Worm (Caenorhabditis elegans): ENCODE results near the gene srbc-57.
A peak's percentile ranks its signal among the peaks of the same experiment; 100 is the strongest.

The srbc-57 gene

DNA sequence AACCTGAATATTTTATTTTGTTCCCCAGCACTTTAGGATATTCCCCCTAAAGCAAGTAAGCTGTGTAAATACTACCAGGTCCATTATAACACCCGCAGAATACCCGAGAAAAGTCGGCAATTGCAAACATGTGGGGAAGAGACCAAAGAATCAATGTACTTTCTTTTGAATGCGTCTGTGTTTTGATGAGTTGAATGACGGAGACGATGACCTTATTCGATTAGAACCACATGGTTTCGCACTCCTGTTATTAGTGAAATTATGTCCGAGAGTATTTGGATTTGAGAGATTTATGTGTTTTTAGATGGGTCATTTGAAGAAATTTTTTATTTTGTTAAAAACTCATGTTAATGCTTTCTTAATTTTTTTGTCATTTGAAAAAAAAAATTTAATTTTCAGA lies 3.0 kb downstream of the srbc-57 start:
- TF ChIP-seq nhr-10 (tag; optimal IDR thresholded peaks at IDR 0.05) = no peak
- peak in 1 of 2 experiments; percentile 73 for TF ChIP-seq unc-62 (GFP tag; optimal IDR thresholded peaks at IDR 0.05 in 1 of 2)
- TF ChIP-seq unc-62 (tag; optimal IDR thresholded peaks at IDR 0.05) = no peak
- TF ChIP-seq dve-1 (tag; optimal IDR thresholded peaks at IDR 0.05; ENCODE audit: insufficient read depth) = no peak
- peak; percentile 46 for TF ChIP-seq nhr-28 (tag; optimal IDR thresholded peaks at IDR 0.05)
- no peak for TF ChIP-seq set-16 (GFP tag; IDR thresholded peaks at IDR 0.05)
- peak; percentile 23 for TF ChIP-seq duxl-1 (tag; optimal IDR thresholded peaks at IDR 0.05; ENCODE audit: poor library complexity)
- TF ChIP-seq dmd-6 (GFP tag; IDR thresholded peaks at IDR 0.05) = no peak
- TF ChIP-seq mxl-3 (GFP tag; optimal IDR thresholded peaks at IDR 0.05) = peak; percentile 3
- TF ChIP-seq mdl-1 (tag; optimal IDR thresholded peaks at IDR 0.05) = peak in 1 of 2 experiments; percentile 2
- no peak for TF ChIP-seq pqm-1 (tag; optimal IDR thresholded peaks at IDR 0.05)
- no peak for TF ChIP-seq unc-39 (tag; optimal IDR thresholded peaks at IDR 0.05)
- TF ChIP-seq hlh-30 (tag; optimal IDR thresholded peaks at IDR 0.05; ENCODE audit: insufficient read depth) = peak; percentile 20
- no peak for TF ChIP-seq zag-1 (tag; optimal IDR thresholded peaks at IDR 0.05)
- TF ChIP-seq fkh-10 (GFP tag; optimal IDR thresholded peaks at IDR 0.05) = no peak

DNA sequence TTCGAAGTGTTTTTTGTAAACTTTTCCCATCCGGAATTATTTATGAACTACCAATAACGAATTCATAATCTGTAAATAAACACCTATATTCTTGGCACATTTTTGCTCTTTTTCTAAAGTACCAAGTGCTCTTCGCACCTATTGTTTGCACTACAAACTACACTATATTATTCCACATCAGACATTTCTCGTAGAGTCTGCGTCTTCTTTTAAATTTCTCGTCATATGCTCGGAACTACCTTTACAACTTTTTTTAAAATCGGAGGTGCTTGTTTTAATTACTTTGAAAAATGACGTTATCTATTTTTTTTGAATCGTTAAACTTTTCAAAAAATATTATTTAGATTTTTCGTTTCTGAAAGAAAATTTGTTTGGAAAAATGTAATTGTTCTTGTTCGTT lies 3.6 kb downstream of the srbc-57 start, which contains the start of gene nhr-201:
Gene nhr-201, plus strand, starts transcription at position 29 of the 400 bp plus-strand sequence.
- TF ChIP-seq daf-12 (tag; optimal IDR thresholded peaks at IDR 0.05) = no peak
- TF ChIP-seq lin-38 (GFP tag; IDR thresholded peaks at IDR 0.05) = no peak
- TF ChIP-seq dmd-6 (GFP tag; IDR thresholded peaks at IDR 0.05) = peak; percentile 46; the same call in 1 of the 2 replicates
- peak; percentile 59 for TF ChIP-seq hlh-30 (tag; optimal IDR thresholded peaks at IDR 0.05; ENCODE audit: insufficient read depth)
- no peak for TF ChIP-seq zfp-2 (tag; optimal IDR thresholded peaks at IDR 0.05)
- TF ChIP-seq ceh-82 (tag; optimal IDR thresholded peaks at IDR 0.05) = no peak
- TF ChIP-seq daf-16 (GFP tag; optimal IDR thresholded peaks at IDR 0.05) = no peak
- peak; percentile 60 for TF ChIP-seq daf-16 (tag; optimal IDR thresholded peaks at IDR 0.05)
- no peak for TF ChIP-seq lin-13 (GFP tag; optimal IDR thresholded peaks at IDR 0.05)
- TF ChIP-seq madf-5 (GFP tag; IDR thresholded peaks at IDR 0.05) = no peak
- no peak for TF ChIP-seq nhr-76 (tag; optimal IDR thresholded peaks at IDR 0.05)
- peak; percentile 95 for TF ChIP-seq nhr-28 (tag; optimal IDR thresholded peaks at IDR 0.05)
- TF ChIP-seq hmg-1.1 (GFP tag; IDR thresholded peaks at IDR 0.05) = no peak
- TF ChIP-seq mep-1 (tag; optimal IDR thresholded peaks at IDR 0.05) = peak; percentile 18
- no peak for TF ChIP-seq daf-8 (GFP tag; IDR thresholded peaks at IDR 0.05)
- TF ChIP-seq lsy-2 (tag; optimal IDR thresholded peaks at IDR 0.05) = peak in 1 of 2 experiments; percentile 25
- peak; percentile 3 for TF ChIP-seq nhr-48 (tag; optimal IDR thresholded peaks at IDR 0.05)
- no peak for TF ChIP-seq aha-1 (tag)
- no peak for TF ChIP-seq T26A8.4 (GFP tag; IDR thresholded peaks at IDR 0.05)
- TF ChIP-seq nhr-237 (tag; optimal IDR thresholded peaks at IDR 0.05) = no peak
- no peak for TF ChIP-seq jun-1 (tag; optimal IDR thresholded peaks at IDR 0.05)
- TF ChIP-seq Y75B8A.6 (GFP tag; IDR thresholded peaks at IDR 0.05) = no peak
- TF ChIP-seq dve-1 (tag; optimal IDR thresholded peaks at IDR 0.05; ENCODE audit: insufficient read depth) = peak; percentile 64
- TF ChIP-seq ceh-28 (tag; optimal IDR thresholded peaks at IDR 0.05) = no peak
- TF ChIP-seq nhr-25 (tag; optimal IDR thresholded peaks at IDR 0.05; ENCODE audit: borderline replicate concordance, insufficient read depth) = no peak
- TF ChIP-seq set-16 (GFP tag; IDR thresholded peaks at IDR 0.05) = no peak
- no peak for TF ChIP-seq dmd-8 (GFP tag; IDR thresholded peaks at IDR 0.05)
- TF ChIP-seq F26F4.8 (GFP tag; conservative IDR thresholded peaks at IDR 0.05) = no peak
- TF ChIP-seq egl-43 (GFP tag; IDR thresholded peaks at IDR 0.05) = no peak

DNA sequence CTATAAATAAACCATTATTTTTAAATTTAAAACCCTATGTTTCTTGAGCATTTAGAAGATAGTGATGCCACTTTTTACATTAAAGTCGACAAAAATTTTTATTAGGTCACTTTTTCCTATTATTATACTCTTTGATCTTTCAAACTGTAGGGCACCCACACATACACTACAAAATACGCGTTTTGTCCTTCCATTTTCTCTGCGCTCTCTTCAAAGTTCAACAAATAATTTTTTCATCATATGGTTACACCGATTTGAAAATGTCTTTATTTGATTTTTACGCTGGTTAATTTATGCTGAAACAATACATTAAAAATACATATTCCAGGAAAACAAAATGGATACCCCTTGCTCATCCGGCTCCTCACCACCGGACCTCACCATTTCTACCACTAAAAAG lies 6.1 kb downstream of the srbc-57 start, which contains the start of gene nhr-202:
Gene nhr-202, plus strand, starts transcription at position 326 of the 400 bp plus-strand sequence.
- TF ChIP-seq lsy-2 (tag; optimal IDR thresholded peaks at IDR 0.05) = peak in 1 of 2 experiments; percentile 16
- TF ChIP-seq nhr-28 (tag; optimal IDR thresholded peaks at IDR 0.05) = peak; percentile 100
- no peak for TF ChIP-seq daf-16 (GFP tag; optimal IDR thresholded peaks at IDR 0.05)
- TF ChIP-seq daf-16 (tag; optimal IDR thresholded peaks at IDR 0.05) = peak; percentile 59
- peak; percentile 86 for TF ChIP-seq nhr-77 (tag; optimal IDR thresholded peaks at IDR 0.05)
- no peak for TF ChIP-seq mdl-1 (tag; optimal IDR thresholded peaks at IDR 0.05)
- peak; percentile 24 for TF ChIP-seq pqm-1 (tag; optimal IDR thresholded peaks at IDR 0.05)
- no peak for TF ChIP-seq arid-1 (GFP tag; conservative IDR thresholded peaks at IDR 0.05)
- peak; percentile 35 for TF ChIP-seq nhr-48 (tag; optimal IDR thresholded peaks at IDR 0.05)
- TF ChIP-seq daf-12 (tag; optimal IDR thresholded peaks at IDR 0.05) = no peak
- TF ChIP-seq dve-1 (tag; optimal IDR thresholded peaks at IDR 0.05; ENCODE audit: insufficient read depth) = peak; percentile 58
- no peak for TF ChIP-seq D1046.2 (GFP tag; IDR thresholded peaks at IDR 0.05)
- TF ChIP-seq hlh-11 (tag; optimal IDR thresholded peaks at IDR 0.05) = peak; percentile 47
- TF ChIP-seq mep-1 (tag; optimal IDR thresholded peaks at IDR 0.05) = peak; percentile 32
- TF ChIP-seq snpc-4 (tag; optimal IDR thresholded peaks at IDR 0.05) = no peak
- TF ChIP-seq egl-43 (GFP tag; IDR thresholded peaks at IDR 0.05) = no peak
- TF ChIP-seq hlh-30 (tag; optimal IDR thresholded peaks at IDR 0.05; ENCODE audit: insufficient read depth) = peak; percentile 12
- no peak for TF ChIP-seq ceh-20 (GFP tag; IDR thresholded peaks at IDR 0.05)
- TF ChIP-seq dmd-9 (GFP tag; IDR thresholded peaks at IDR 0.05) = no peak
- TF ChIP-seq dmd-6 (GFP tag; IDR thresholded peaks at IDR 0.05) = peak; percentile 75
- TF ChIP-seq nhr-102 (tag; optimal IDR thresholded peaks at IDR 0.05) = peak; percentile 43
- no peak for TF ChIP-seq mdt-29 (GFP tag; IDR thresholded peaks at IDR 0.05)
